Worm (Caenorhabditis elegans): ENCODE measurements around the gene F11E6.6.

DNA sequence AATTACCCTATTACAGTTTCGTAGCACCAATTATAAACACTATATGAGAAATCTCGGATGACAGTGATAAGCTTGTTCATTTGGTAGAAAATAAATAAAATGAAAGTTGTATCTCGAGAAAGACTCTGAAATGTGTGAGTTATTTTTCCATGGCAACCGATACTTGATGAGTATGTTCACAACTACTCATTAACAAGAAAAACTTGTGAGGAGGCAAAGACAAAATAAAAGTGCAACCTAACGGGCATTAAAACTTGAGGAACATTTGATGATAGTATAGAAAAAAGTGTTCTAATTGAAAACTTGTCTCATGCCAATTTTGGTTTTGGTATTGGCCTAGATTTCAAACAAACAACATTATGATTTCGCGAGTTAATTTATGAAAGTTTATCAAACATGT is 29.2 kb downstream of the F11E6.6 start, which contains the start of gene gcy-27:
- TF ChIP-seq nhr-42 (GFP tag; IDR thresholded peaks at IDR 0.05) (no peak), unc-130 (GFP tag; optimal IDR thresholded peaks at IDR 0.05) (no peak), lin-39 (tag; optimal IDR thresholded peaks at IDR 0.05) (no peak), fos-1 (tag; optimal IDR thresholded peaks at IDR 0.05) (no peak)
